Worm (Caenorhabditis elegans) whole organism, L2 larva: ENCODE data around the gene ZK688.10.

Experiments
- C34F6.9 ChIP-seq: fragments of 150-350 bp; optimal IDR thresholded peaks from 2 replicates; lab custom pipeline; 2014; ENCODE audit warnings: missing biosample characterization, missing genetic modification characterization
- F13H6.1 ChIP-seq: sonication (generic microtip); optimal IDR thresholded peaks from 2 replicates; lab custom pipeline; 2016; ENCODE audit warnings: missing genetic modification characterization, missing compliant biosample characterization
- Y55F3AM.14 ChIP-seq: fragments of 200-800 bp; sonication (Bioruptor generic); optimal IDR thresholded peaks from 2 replicates; lab custom pipeline; 2018; ENCODE audit warnings: mild to moderate bottlenecking, missing genetic modification characterization, missing compliant biosample characterization
- alr-1 ChIP-seq: fragments of 150-350 bp; optimal IDR thresholded peaks from 2 replicates; lab custom pipeline; 2014; ENCODE audit warnings: missing biosample characterization, missing genetic modification characterization
- aly-2 ChIP-seq: fragments of 150-350 bp; optimal IDR thresholded peaks from 2 replicates; lab custom pipeline; 2014; ENCODE audit warnings: missing biosample characterization, missing genetic modification characterization
- ceh-16 ChIP-seq: fragments of 150-350 bp; optimal IDR thresholded peaks from 2 replicates; lab custom pipeline; 2014; ENCODE audit warnings: missing biosample characterization, missing genetic modification characterization
- ceh-82 ChIP-seq: fragments of 150-350 bp; optimal IDR thresholded peaks from 2 replicates; lab custom pipeline; 2014; ENCODE audit warnings: missing biosample characterization, missing genetic modification characterization
- dmd-4 ChIP-seq: sonication (generic microtip); optimal IDR thresholded peaks from 2 replicates; lab custom pipeline; 2017; ENCODE audit warnings: missing biosample characterization, missing genetic modification characterization
- fos-1 ChIP-seq: fragments of 150-350 bp; optimal IDR thresholded peaks from 2 replicates; lab custom pipeline; 2014; ENCODE audit warnings: missing biosample characterization, missing genetic modification characterization
- gmeb-1 ChIP-seq: fragments of 150-350 bp; optimal IDR thresholded peaks from 2 replicates; lab custom pipeline; 2014; ENCODE audit warnings: missing biosample characterization, missing genetic modification characterization
- lin-11 ChIP-seq: fragments of 150-350 bp; sonication (generic microtip); optimal IDR thresholded peaks from 2 replicates; lab custom pipeline; 2014; ENCODE audit warnings: missing biosample characterization, missing genetic modification characterization, inconsistent platforms, mixed read lengths
- lin-39 ChIP-seq: fragments of 150-350 bp; optimal IDR thresholded peaks from 2 replicates; lab custom pipeline; 2014; ENCODE audit warnings: missing biosample characterization, missing genetic modification reagents, missing genetic modification characterization
- lsy-2 ChIP-seq, 2 experiments: fragments of 150-350 bp in 1 of 2; sonication (generic microtip) in 1 of 2; optimal IDR thresholded peaks; 2 replicates each; lab custom pipeline; 2014 to 2017; ENCODE audit warnings: missing biosample characterization in 2 of 2, missing genetic modification characterization in 2 of 2
- mbf-1 ChIP-seq: sonication (generic microtip); optimal IDR thresholded peaks from 2 replicates; lab custom pipeline; 2017; ENCODE audit warnings: missing biosample characterization, missing genetic modification characterization
- nhr-12 ChIP-seq: fragments of 150-350 bp; optimal IDR thresholded peaks from 2 replicates; lab custom pipeline; 2014; ENCODE audit warnings: missing biosample characterization, missing genetic modification characterization
- nhr-129 ChIP-seq: fragments of 150-350 bp; optimal IDR thresholded peaks from 2 replicates; lab custom pipeline; 2014; ENCODE audit warnings: missing biosample characterization, missing genetic modification characterization
- nhr-21 ChIP-seq: fragments of 150-350 bp; optimal IDR thresholded peaks from 2 replicates; lab custom pipeline; 2014; ENCODE audit warnings: missing biosample characterization, missing genetic modification characterization
- nhr-237 ChIP-seq: fragments of 150-350 bp; optimal IDR thresholded peaks from 2 replicates; lab custom pipeline; 2014; ENCODE audit warnings: missing biosample characterization, missing genetic modification characterization
- nhr-6 ChIP-seq: fragments of 150-350 bp; optimal IDR thresholded peaks from 2 replicates; lab custom pipeline; 2014; ENCODE audit warnings: missing biosample characterization, missing genetic modification characterization
- peb-1 ChIP-seq: fragments of 150-350 bp; optimal IDR thresholded peaks from 2 replicates; lab custom pipeline; 2014; ENCODE audit warnings: missing biosample characterization, missing genetic modification characterization
- sem-4 ChIP-seq: fragments of 150-350 bp; optimal IDR thresholded peaks from 2 replicates; lab custom pipeline; 2014; ENCODE audit warnings: missing biosample characterization, missing genetic modification reagents, missing genetic modification characterization
- sma-9 ChIP-seq, 2 experiments: fragments of 150-350 bp in 1 of 2; sonication (generic microtip) in 1 of 2; optimal IDR thresholded peaks; 2 replicates each; lab custom pipeline; 2014 to 2016; ENCODE audit warnings: missing genetic modification characterization in 2 of 2, mild to moderate bottlenecking in 1 of 2, missing biosample characterization in 1 of 2, missing compliant biosample characterization in 1 of 2, missing genetic modification reagents in 1 of 2, moderate library complexity in 1 of 2
- unc-39 ChIP-seq: fragments of 150-350 bp; optimal IDR thresholded peaks from 2 replicates; lab custom pipeline; 2014; ENCODE audit warnings: missing biosample characterization, missing genetic modification characterization
- ztf-1 ChIP-seq: fragments of 200-800 bp; sonication (Bioruptor generic); conservative IDR thresholded peaks from 2 replicates; pipeline ENCODE4 v1.3.6; 2022; ENCODE audit warnings: missing genetic modification characterization, missing compliant biosample characterization
- ztf-4 ChIP-seq: fragments of 150-350 bp; optimal IDR thresholded peaks from 2 replicates; lab custom pipeline; 2014; ENCODE audit warnings: missing biosample characterization, missing genetic modification characterization

The ZK688.10 gene

ce11 chrIII:7854494-7855184 is 42.2 kb downstream of the ZK688.10 start, which contains the start of gene rpl-35 (continued):
- peak; percentile 71 for TF ChIP-seq dmd-4
- no peak for TF ChIP-seq aly-2
- TF ChIP-seq F13H6.1 (tag; lab: Kevin White, UChicago), result peak; percentile 100
- peak; percentile 99 for TF ChIP-seq sma-9 (GFP tag; optimal IDR thresholded peaks at IDR 0.05; lab: Kevin White, UChicago)
- peak; percentile 16 for TF ChIP-seq sma-9 (tag; optimal IDR thresholded peaks at IDR 0.05; lab: Kevin White, UChicago)
- TF ChIP-seq lin-39 (tag; lab: Kevin White, UChicago), result peak; percentile 90
- peak; percentile 72 for TF ChIP-seq nhr-12 (tag; lab: Kevin White, UChicago)
- TF ChIP-seq Y55F3AM.14 (GFP tag; lab: Kevin White, UChicago), result peak; percentile 99
- TF ChIP-seq gmeb-1 (tag; lab: Kevin White, UChicago), result peak; percentile 100
- peak; percentile 100 for TF ChIP-seq ceh-16 (tag; lab: Kevin White, UChicago)
- TF ChIP-seq alr-1 (tag; lab: Kevin White, UChicago), result no peak
- peak; percentile 66 for TF ChIP-seq mbf-1 (tag; lab: Kevin White, UChicago)
- TF ChIP-seq ceh-82 (tag; lab: Kevin White, UChicago), result peak; percentile 98
- peak; percentile 100 for TF ChIP-seq sem-4 (tag; lab: Kevin White, UChicago)
- peak; percentile 100 for TF ChIP-seq nhr-6
- peak; percentile 20 for TF ChIP-seq unc-39 (tag; lab: Kevin White, UChicago)
- peak; percentile 100 for TF ChIP-seq lin-11 (tag; lab: Kevin White, UChicago)

ce11 chrIII:7848173-7848572 is 48.7 kb downstream of the ZK688.10 start:
- no peak for TF ChIP-seq nhr-12 (tag; lab: Kevin White, UChicago)
- no peak for TF ChIP-seq peb-1
- TF ChIP-seq nhr-21 (tag; lab: Kevin White, UChicago), result no peak
- peak in 1 of 2 experiments; percentile 17 for TF ChIP-seq lsy-2 (tag; optimal IDR thresholded peaks at IDR 0.05; lab: Kevin White, UChicago)
- no peak for TF ChIP-seq unc-39 (tag; lab: Kevin White, UChicago)
- peak; percentile 25 for TF ChIP-seq lin-39 (tag; lab: Kevin White, UChicago)
- TF ChIP-seq Y55F3AM.14 (GFP tag; lab: Kevin White, UChicago), result no peak
- TF ChIP-seq nhr-6, result no peak
- no peak for TF ChIP-seq fos-1
- TF ChIP-seq C34F6.9 (tag; lab: Kevin White, UChicago), result peak; percentile 50
- TF ChIP-seq sma-9 (GFP tag; optimal IDR thresholded peaks at IDR 0.05; lab: Kevin White, UChicago), result peak; percentile 9
- no peak for TF ChIP-seq sma-9 (tag; optimal IDR thresholded peaks at IDR 0.05; lab: Kevin White, UChicago)
- TF ChIP-seq dmd-4, result no peak
- no peak for TF ChIP-seq ztf-1 (GFP tag; lab: Robert Waterston, UW)
- TF ChIP-seq nhr-129 (tag; lab: Kevin White, UChicago), result peak; percentile 31
- no peak for TF ChIP-seq nhr-237 (tag; lab: Kevin White, UChicago)
- TF ChIP-seq ztf-4 (tag; lab: Kevin White, UChicago), result no peak
